Worm (Caenorhabditis elegans) whole organism, young adult: Measurements from ENCODE around the gene C16C8.22.

Experiments
- B0019.2 ChIP-seq: fragments of 200-800 bp; sonication (Bioruptor generic); conservative IDR thresholded peaks from 2 replicates; pipeline ENCODE4 v1.3.6; 2022; ENCODE audit warnings: missing genetic modification reagents, missing genetic modification characterization, missing compliant biosample characterization
- B0261.1 ChIP-seq: sonication (generic microtip); optimal IDR thresholded peaks from 2 replicates; lab custom pipeline; 2016; ENCODE audit warnings: mild to moderate bottlenecking, missing genetic modification characterization, moderate library complexity, missing compliant biosample characterization
- B0336.3 ChIP-seq: fragments of 200-800 bp; sonication (Bioruptor generic); IDR thresholded peaks from 2 replicates; pipeline ENCODE4 v1.3.6; 2022; ENCODE audit warnings: missing genetic modification characterization, missing compliant biosample characterization
- F57A8.1 ChIP-seq: fragments of 200-800 bp; sonication (Bioruptor generic); optimal IDR thresholded peaks from 2 replicates; lab custom pipeline; 2018; ENCODE audit warnings: mild to moderate bottlenecking, missing genetic modification characterization, moderate library complexity, missing compliant biosample characterization
- K11D2.4 ChIP-seq: fragments of 200-800 bp; sonication (Bioruptor generic); IDR thresholded peaks from 2 replicates; pipeline ENCODE4 v1.3.6; 2022; ENCODE audit warnings: missing genetic modification reagents, missing genetic modification characterization, missing compliant biosample characterization
- K12H6.12 ChIP-seq: fragments of 200-800 bp; sonication (Bioruptor generic); optimal IDR thresholded peaks from 2 replicates; lab custom pipeline; 2018; ENCODE audit warnings: mild to moderate bottlenecking, missing genetic modification characterization, missing compliant biosample characterization
- Y56A3A.18 ChIP-seq: fragments of 200-800 bp; sonication (Bioruptor generic); IDR thresholded peaks from 2 replicates; pipeline ENCODE4 v1.3.6; 2022; ENCODE audit warnings: missing genetic modification reagents, missing genetic modification characterization, missing compliant biosample characterization
- Y79H2A.3 ChIP-seq: fragments of 200-800 bp; sonication (Bioruptor generic); conservative IDR thresholded peaks from 2 replicates; pipeline ENCODE4 v1.3.6; 2022; ENCODE audit warnings: missing genetic modification reagents, missing genetic modification characterization, missing compliant biosample characterization
- ZK185.1 ChIP-seq: sonication (generic microtip); optimal IDR thresholded peaks from 2 replicates; lab custom pipeline; 2016; ENCODE audit warnings: mild to moderate bottlenecking, missing genetic modification characterization, missing compliant biosample characterization; ENCODE audit not compliant: poor library complexity, severe bottlenecking
- athp-1 ChIP-seq: sonication (generic microtip); optimal IDR thresholded peaks from 2 replicates; lab custom pipeline; 2017; ENCODE audit warnings: mild to moderate bottlenecking, missing genetic modification characterization, missing compliant biosample characterization
- attf-3 ChIP-seq: fragments of 200-800 bp; sonication (Bioruptor generic); conservative IDR thresholded peaks from 2 replicates; pipeline ENCODE4 v1.3.6; 2022; ENCODE audit warnings: missing genetic modification reagents, missing genetic modification characterization, missing compliant biosample characterization
- ceh-27 ChIP-seq: fragments of 200-800 bp; sonication (Bioruptor generic); optimal IDR thresholded peaks from 2 replicates; lab custom pipeline; 2018; ENCODE audit warnings: mild to moderate bottlenecking, missing genetic modification characterization, moderate library complexity, missing compliant biosample characterization
- ceh-58 ChIP-seq: fragments of 200-800 bp; sonication (Bioruptor generic); IDR thresholded peaks from 2 replicates; pipeline ENCODE4 v1.3.6; 2022; ENCODE audit warnings: missing genetic modification characterization, missing compliant biosample characterization
- die-1 ChIP-seq: sonication (generic microtip); optimal IDR thresholded peaks from 2 replicates; lab custom pipeline; 2016; ENCODE audit warnings: missing genotype, mild to moderate bottlenecking, missing genetic modification characterization, missing compliant biosample characterization
- dpff-1 ChIP-seq: sonication (generic microtip); optimal IDR thresholded peaks from 2 replicates; lab custom pipeline; 2017; ENCODE audit warnings: mild to moderate bottlenecking, missing genetic modification characterization, missing compliant biosample characterization
- egl-44 ChIP-seq: fragments of 200-800 bp; sonication (Bioruptor generic); IDR thresholded peaks from 2 replicates; pipeline ENCODE4 v1.3.6; 2022; ENCODE audit warnings: missing genetic modification reagents, missing genetic modification characterization, missing compliant biosample characterization
- ets-4 ChIP-seq: fragments of 200-800 bp; sonication (Bioruptor generic); optimal IDR thresholded peaks from 2 replicates; lab custom pipeline; 2018; ENCODE audit warnings: mild to moderate bottlenecking, missing genetic modification characterization, missing compliant biosample characterization
- gei-17 ChIP-seq: fragments of 200-800 bp; sonication (Bioruptor generic); optimal IDR thresholded peaks from 2 replicates; lab custom pipeline; 2018; ENCODE audit warnings: mild to moderate bottlenecking, missing genetic modification characterization, missing compliant biosample characterization
- hmg-1.2 ChIP-seq: fragments of 200-800 bp; sonication (Bioruptor generic); IDR thresholded peaks from 2 replicates; pipeline ENCODE4 v1.3.6; 2022; ENCODE audit warnings: missing genetic modification reagents, missing genetic modification characterization, missing compliant biosample characterization
- hrde-1 ChIP-seq: sonication (generic microtip); optimal IDR thresholded peaks from 2 replicates; lab custom pipeline; 2016; ENCODE audit warnings: missing genetic modification characterization, mild to moderate bottlenecking, missing compliant biosample characterization, moderate library complexity, missing genotype, missing genetic modification reagents, borderline replicate concordance
- hsf-1 ChIP-seq: fragments of 200-800 bp; sonication (Bioruptor generic); IDR thresholded peaks from 2 replicates; pipeline ENCODE4 v1.3.6; 2022; ENCODE audit warnings: missing genetic modification reagents, missing genetic modification characterization, missing compliant biosample characterization
- lag-1 ChIP-seq: fragments of 200-800 bp; sonication (Bioruptor generic); IDR thresholded peaks from 2 replicates; pipeline ENCODE4 v1.3.6; 2022; ENCODE audit warnings: missing genetic modification reagents, missing genetic modification characterization, missing compliant biosample characterization
- let-607 ChIP-seq, 2 experiments: fragments of 200-800 bp in 1 of 2; sonication (Bioruptor generic) in 1 of 2; sonication (generic microtip) in 1 of 2; optimal IDR thresholded peaks; 2 replicates each; lab custom pipeline; 2016 to 2018; ENCODE audit warnings: mild to moderate bottlenecking in 2 of 2, missing compliant biosample characterization in 2 of 2, missing genetic modification characterization in 2 of 2, moderate library complexity in 2 of 2, missing genotype in 1 of 2
- lin-35 ChIP-seq, 3 experiments: fragments of 150-350 bp in 2 of 3; sonication (generic microtip) in 1 of 3; optimal IDR thresholded peaks; 2 replicates each; lab custom pipeline; 2014 to 2018; ENCODE audit warnings: missing biosample characterization in 3 of 3, missing genetic modification characterization in 3 of 3, missing genetic modification reagents in 3 of 3
- lsl-1 ChIP-seq: fragments of 200-800 bp; sonication (Bioruptor generic); optimal IDR thresholded peaks from 2 replicates; lab custom pipeline; 2018; ENCODE audit warnings: mild to moderate bottlenecking, missing genetic modification characterization, moderate library complexity, missing compliant biosample characterization
- madf-8 ChIP-seq: fragments of 200-800 bp; sonication (Bioruptor generic); conservative IDR thresholded peaks from 2 replicates; pipeline ENCODE4 v1.3.6; 2022; ENCODE audit warnings: missing genetic modification reagents, missing genetic modification characterization, missing compliant biosample characterization
- nfyb-1 ChIP-seq: fragments of 200-800 bp; sonication (Bioruptor generic); IDR thresholded peaks from 2 replicates; pipeline ENCODE4 v1.3.6; 2022; ENCODE audit warnings: missing genetic modification reagents, missing genetic modification characterization, missing compliant biosample characterization
- nhr-179 ChIP-seq: sonication (generic microtip); optimal IDR thresholded peaks from 2 replicates; lab custom pipeline; 2016; ENCODE audit warnings: mild to moderate bottlenecking, missing genetic modification characterization, missing compliant biosample characterization
- nhr-27 ChIP-seq: fragments of 200-800 bp; sonication (Bioruptor generic); optimal IDR thresholded peaks from 2 replicates; lab custom pipeline; 2018; ENCODE audit warnings: mild to moderate bottlenecking, missing genetic modification characterization, moderate library complexity, missing compliant biosample characterization
- nhr-80 ChIP-seq: sonication (generic microtip); optimal IDR thresholded peaks from 2 replicates; lab custom pipeline; 2016; ENCODE audit warnings: missing genetic modification characterization, missing compliant biosample characterization
- pbrm-1 ChIP-seq: fragments of 200-800 bp; sonication (Bioruptor generic); IDR thresholded peaks from 2 replicates; pipeline ENCODE4 v1.3.6; 2022; ENCODE audit warnings: missing genetic modification reagents, missing genetic modification characterization, missing compliant biosample characterization
- rcor-1 ChIP-seq: fragments of 200-800 bp; sonication (Bioruptor generic); IDR thresholded peaks from 2 replicates; pipeline ENCODE4 v1.3.6; 2022; ENCODE audit warnings: missing genetic modification reagents, missing genetic modification characterization, missing compliant biosample characterization
- rec-8 ChIP-seq, 2 experiments: sonication (generic microtip); optimal IDR thresholded peaks; 2 replicates each; lab custom pipeline; 2016; ENCODE audit warnings: mild to moderate bottlenecking in 2 of 2, missing genetic modification characterization in 2 of 2, missing genetic modification reagents in 2 of 2, missing genotype in 2 of 2, missing biosample characterization in 1 of 2, missing compliant biosample characterization in 1 of 2, moderate library complexity in 1 of 2
- snpc-4 ChIP-seq, 5 experiments: fragments of 150-350 bp in 1 of 5; sonication (generic microtip) in 4 of 5; optimal IDR thresholded peaks; 2 replicates each; lab custom pipeline; 2014 to 2018; ENCODE audit warnings: missing genetic modification characterization in 5 of 5, missing biosample characterization in 3 of 5, antibody characterized with exemption in 2 of 5, mild to moderate bottlenecking in 2 of 5, missing compliant biosample characterization in 2 of 5, missing genotype in 2 of 5, moderate library complexity in 2 of 5, missing genetic modification reagents in 1 of 5
- tbp1 ChIP-seq: fragments of 200-800 bp; sonication (Bioruptor generic); optimal IDR thresholded peaks from 2 replicates; lab custom pipeline; 2018; ENCODE audit warnings: mild to moderate bottlenecking, missing genetic modification characterization, missing compliant biosample characterization
- tbx-9 ChIP-seq: sonication (generic microtip); optimal IDR thresholded peaks from 2 replicates; lab custom pipeline; 2016; ENCODE audit warnings: borderline replicate concordance, missing genetic modification characterization, inconsistent platforms, missing compliant biosample characterization
- ztf-18 ChIP-seq: sonication (generic microtip); optimal IDR thresholded peaks from 2 replicates; lab custom pipeline; 2016; ENCODE audit warnings: missing genotype, mild to moderate bottlenecking, missing genetic modification characterization, missing compliant biosample characterization
- ztf-22 ChIP-seq: fragments of 200-800 bp; sonication (Bioruptor generic); optimal IDR thresholded peaks from 2 replicates; lab custom pipeline; 2018; ENCODE audit warnings: mild to moderate bottlenecking, missing genetic modification characterization, moderate library complexity, missing compliant biosample characterization
- ztf-25 ChIP-seq: fragments of 200-800 bp; sonication (Bioruptor generic); IDR thresholded peaks from 2 replicates; pipeline ENCODE4 v1.3.6; 2022; ENCODE audit warnings: missing genetic modification reagents, missing genetic modification characterization, missing compliant biosample characterization
- ztf-3 ChIP-seq: fragments of 200-800 bp; sonication (Bioruptor generic); optimal IDR thresholded peaks from 2 replicates; lab custom pipeline; 2018; ENCODE audit warnings: mild to moderate bottlenecking, missing genetic modification characterization, missing compliant biosample characterization

The C16C8.22 gene

DNA sequence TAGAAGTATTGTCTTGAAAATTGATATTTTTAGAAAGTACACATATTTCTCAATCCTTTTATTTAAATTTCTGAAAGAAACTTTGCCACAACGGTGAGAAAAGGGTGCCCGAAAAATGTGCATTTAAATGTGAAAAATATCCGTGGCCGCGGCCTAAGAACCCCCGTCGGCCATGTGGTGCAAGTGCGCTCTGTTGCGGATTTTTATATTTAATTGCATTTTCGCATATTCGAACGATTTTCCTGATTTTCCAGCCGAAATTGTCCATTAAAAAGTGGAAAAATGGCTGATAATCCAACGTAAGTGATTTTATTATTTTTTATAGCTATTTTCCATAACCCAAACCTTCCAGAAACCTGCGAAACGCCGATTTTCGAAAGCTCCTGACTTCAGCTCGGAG, 39.2 kb upstream of the C16C8.22 start, which contains the start of gene smu-2 (continued):
- TF ChIP-seq B0019.2 (GFP tag; lab: Robert Waterston, UW) (no peak), athp-1 (tag; lab: Kevin White, UChicago) (peak; percentile 70), ceh-27 (GFP tag; lab: Kevin White, UChicago) (peak; percentile 72), die-1 (tag; lab: Kevin White, UChicago) (no peak), ztf-3 (no peak), tbp1 (GFP tag; lab: Kevin White, UChicago) (peak; percentile 44), snpc-4 (GFP tag; optimal IDR thresholded peaks at IDR 0.05; lab: Kevin White, UChicago) (no peak), snpc-4 (tag; optimal IDR thresholded peaks at IDR 0.05; lab: Kevin White, UChicago) (peak in 1 of 4 experiments; percentile 23), K11D2.4 (no peak), lin-35 (GFP tag; optimal IDR thresholded peaks at IDR 0.05; lab: Kevin White, UChicago) (no peak), rcor-1 (GFP tag; lab: Robert Waterston, UW) (peak; percentile 35; the same call in 1 of the 2 replicates), ztf-18 (tag; lab: Kevin White, UChicago) (peak; percentile 13), B0336.3 (GFP tag; lab: Robert Waterston, UW) (no peak), madf-8 (peak; percentile 39), ets-4 (GFP tag; lab: Kevin White, UChicago) (no peak), ceh-58 (GFP tag; lab: Robert Waterston, UW) (no peak), egl-44 (GFP tag; lab: Robert Waterston, UW) (no peak), hsf-1 (no peak), lsl-1 (peak; percentile 50), tbx-9 (tag; lab: Kevin White, UChicago) (no peak), nhr-179 (tag; lab: Kevin White, UChicago) (no peak), nfyb-1 (no peak), nhr-27 (tag; lab: Kevin White, UChicago) (no peak), rec-8 (tag; optimal IDR thresholded peaks at IDR 0.05; lab: Kevin White, UChicago) (peak; percentile 14 to 34), Y79H2A.3 (GFP tag; lab: Robert Waterston, UW) (no peak), K12H6.12 (peak; percentile 35), F57A8.1 (no peak), attf-3 (GFP tag; lab: Robert Waterston, UW) (no peak; the same call in 1 of the 2 replicates), let-607 (tag; optimal IDR thresholded peaks at IDR 0.05; lab: Kevin White, UChicago) (peak in 1 of 2 experiments; percentile 18), ztf-25 (0 out of 2 replicates have a peak, but pooled peaks have one; percentile 32), hmg-1.2 (GFP tag; lab: Robert Waterston, UW) (peak; percentile 49; the same call in 1 of the 2 replicates), gei-17 (GFP tag; lab: Kevin White, UChicago) (no peak), lag-1 (GFP tag; lab: Robert Waterston, UW) (no peak), B0261.1 (tag; lab: Kevin White, UChicago) (peak; percentile 1), Y56A3A.18 (GFP tag; lab: Robert Waterston, UW) (no peak), ZK185.1 (tag; lab: Kevin White, UChicago) (no peak), nhr-80 (tag; lab: Kevin White, UChicago) (no peak), hrde-1 (tag; lab: Kevin White, UChicago) (no peak)

DNA sequence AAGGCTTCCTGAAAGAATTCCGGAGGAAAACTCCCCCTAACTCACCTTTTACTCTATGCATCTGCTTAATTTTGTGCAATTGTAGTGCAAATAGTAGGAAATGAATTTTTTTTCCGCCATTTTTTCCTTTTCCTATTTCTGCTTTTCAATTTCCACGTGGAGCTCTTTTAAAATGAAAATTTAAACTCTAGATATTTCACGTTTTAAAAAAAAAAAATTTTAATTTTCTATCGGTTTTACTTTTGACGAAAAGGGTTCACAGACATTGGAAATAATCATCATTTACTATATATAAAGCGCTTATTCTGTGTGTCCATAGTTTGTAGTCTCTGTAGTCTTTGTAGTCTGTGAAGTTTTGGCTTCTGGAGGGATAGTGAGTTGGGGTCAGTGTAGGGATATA, 38.5 kb upstream of the C16C8.22 start, which contains the start of gene Y49F6B.8:
Gene Y49F6B.8, minus strand, starts transcription at position 101 of the 400 bp plus-strand sequence.
- TF ChIP-seq hrde-1 (tag; lab: Kevin White, UChicago) (no peak), ztf-22 (GFP tag; lab: Kevin White, UChicago) (no peak), pbrm-1 (GFP tag; lab: Robert Waterston, UW) (no peak), dpff-1 (tag; lab: Kevin White, UChicago) (no peak)
